Fruit fly (Drosophila melanogaster) whole organism, embryonic: ENCODE measurements around the gene Tsc1.

Experiments
- Atf-2 ChIP-seq: fragments of 200-800 bp; sonication (Bioruptor generic); optimal IDR thresholded peaks from 2 replicates; lab custom pipeline; 2016; ENCODE audit warnings: missing biosample characterization, missing genetic modification characterization
- Bteb2 ChIP-seq: fragments of 200-800 bp; sonication (Bioruptor generic); optimal IDR thresholded peaks from 2 replicates; lab custom pipeline; 2016; ENCODE audit warnings: missing biosample characterization, missing genetic modification characterization
- CG10543 ChIP-seq: fragments of 200-800 bp; sonication (Bioruptor generic); optimal IDR thresholded peaks from 3 replicates; lab custom pipeline; 2017; ENCODE audit warnings: missing biosample characterization, mild to moderate bottlenecking, missing genetic modification characterization, moderate library complexity
- CG11085 ChIP-seq: fragments of 200-800 bp; sonication (Bioruptor generic); IDR thresholded peaks from 2 replicates; pipeline ENCODE4 v1.3.6; 2022; ENCODE audit warnings: missing biosample characterization, missing genetic modification characterization
- CG11247 ChIP-seq: fragments of 200-800 bp; sonication (Bioruptor generic); IDR thresholded peaks from 2 replicates; pipeline ENCODE4 v1.3.6; 2022; ENCODE audit warnings: missing biosample characterization, missing genetic modification characterization
- CG11398 ChIP-seq: fragments of 200-800 bp; sonication (Bioruptor generic); optimal IDR thresholded peaks from 2 replicates; lab custom pipeline; 2016; ENCODE audit warnings: missing biosample characterization, missing genetic modification characterization
- CG11456 ChIP-seq: fragments of 200-800 bp; sonication (Bioruptor generic); IDR thresholded peaks from 3 replicates; pipeline ENCODE4 v1.3.6; 2022; ENCODE audit warnings: missing biosample characterization, missing genetic modification characterization
- CG12236 ChIP-seq: fragments of 200-800 bp; sonication (Bioruptor generic); optimal IDR thresholded peaks from 2 replicates; lab custom pipeline; 2016; ENCODE audit warnings: missing biosample characterization, missing genetic modification characterization
- CG13296 ChIP-seq: fragments of 200-800 bp; sonication (Bioruptor generic); optimal IDR thresholded peaks from 3 replicates; lab custom pipeline; 2018; ENCODE audit warnings: missing biosample characterization, mild to moderate bottlenecking, missing genetic modification characterization
- CG15479 ChIP-seq: fragments of 200-800 bp; sonication (Bioruptor generic); optimal IDR thresholded peaks from 3 replicates; lab custom pipeline; 2019; ENCODE audit warnings: missing biosample characterization, mild to moderate bottlenecking, missing genetic modification characterization, moderate library complexity
- CG17385 ChIP-seq: fragments of 200-800 bp; sonication (Bioruptor generic); optimal IDR thresholded peaks from 3 replicates; lab custom pipeline; 2018; ENCODE audit warnings: missing biosample characterization, mild to moderate bottlenecking, missing genetic modification characterization
- CG17912 ChIP-seq: fragments of 200-800 bp; sonication (Bioruptor generic); optimal IDR thresholded peaks from 2 replicates; lab custom pipeline; 2018; ENCODE audit warnings: missing biosample characterization, mild to moderate bottlenecking, missing genetic modification characterization
- CG2120 ChIP-seq: fragments of 200-800 bp; sonication (Bioruptor generic); optimal IDR thresholded peaks from 3 replicates; lab custom pipeline; 2016; ENCODE audit warnings: missing biosample characterization, missing genetic modification characterization
- CG2199 ChIP-seq: fragments of 200-800 bp; sonication (Bioruptor generic); IDR thresholded peaks from 3 replicates; pipeline ENCODE4 v1.3.6; 2022; ENCODE audit warnings: missing biosample characterization, missing genetic modification characterization
- CG2889 ChIP-seq: fragments of 200-800 bp; sonication (Bioruptor generic); IDR thresholded peaks from 3 replicates; pipeline ENCODE4 v1.3.6; 2022; ENCODE audit warnings: missing biosample characterization, missing genetic modification characterization
- CG30020 ChIP-seq: fragments of 200-800 bp; optimal IDR thresholded peaks from 2 replicates; lab custom pipeline; 2019; ENCODE audit warnings: missing biosample characterization, mild to moderate bottlenecking, missing genetic modification characterization, moderate library complexity
- CG9932 ChIP-seq: fragments of 200-800 bp; sonication (Bioruptor generic); IDR thresholded peaks from 2 replicates; pipeline ENCODE4 v1.3.6; 2022; ENCODE audit warnings: missing biosample characterization, missing genetic modification characterization
- Doc3 ChIP-seq: fragments of 200-800 bp; sonication (Bioruptor generic); IDR thresholded peaks from 3 replicates; pipeline ENCODE4 v1.3.6; 2022; ENCODE audit warnings: missing biosample characterization, missing genetic modification characterization; ENCODE audit not compliant: partially characterized antibody
- E2f1 ChIP-seq: fragments of 200-800 bp; sonication (Bioruptor generic); IDR thresholded peaks from 2 replicates; pipeline ENCODE4 v1.3.6; 2022; ENCODE audit warnings: missing biosample characterization, missing genetic modification characterization
- Eip74EF ChIP-seq, 2 experiments: fragments of 200-800 bp in 1 of 2; fragments of >200 bp in 1 of 2; sonication (Bioruptor generic) in 1 of 2; optimal IDR thresholded peaks; 2 replicates each; lab custom pipeline; 2017 to 2019; ENCODE audit warnings: missing biosample characterization in 2 of 2, missing genetic modification characterization in 2 of 2, mild to moderate bottlenecking in 1 of 2, moderate library complexity in 1 of 2
- Ets97D ChIP-seq: fragments of 200-800 bp; sonication (Bioruptor generic); optimal IDR thresholded peaks from 3 replicates; lab custom pipeline; 2016; ENCODE audit warnings: missing biosample characterization, missing genetic modification characterization
- Gug ChIP-seq: fragments of 200-800 bp; sonication (Bioruptor generic); IDR thresholded peaks from 4 replicates; pipeline ENCODE4 v1.3.6; 2022; ENCODE audit warnings: missing biosample characterization, missing genetic modification characterization
- Hr78 ChIP-seq, 2 experiments: fragments of 200-800 bp in 1 of 2; fragments of >200 bp in 1 of 2; sonication (Bioruptor generic) in 1 of 2; optimal IDR thresholded peaks; 2 replicates each; lab custom pipeline; 2017 to 2019; ENCODE audit warnings: missing biosample characterization in 2 of 2, missing genetic modification characterization in 2 of 2, mild to moderate bottlenecking in 1 of 2, moderate library complexity in 1 of 2
- Jarid2 ChIP-seq: fragments of 200-800 bp; sonication (Bioruptor generic); optimal IDR thresholded peaks from 3 replicates; lab custom pipeline; 2017; ENCODE audit warnings: mild to moderate bottlenecking, missing biosample characterization, missing genetic modification reagents, missing genetic modification characterization
- MBD-R2 ChIP-seq: fragments of 200-800 bp; sonication (Bioruptor generic); IDR thresholded peaks from 2 replicates; pipeline ENCODE4 v1.3.6; 2022; ENCODE audit warnings: missing biosample characterization, missing genetic modification characterization
- Ptx1 ChIP-seq: fragments of 200-800 bp; sonication (Bioruptor generic); IDR thresholded peaks from 2 replicates; pipeline ENCODE4 v1.3.6; 2022; ENCODE audit warnings: missing biosample characterization, missing genetic modification characterization
- Sox102F ChIP-seq: fragments of 200-800 bp; sonication (Bioruptor generic); optimal IDR thresholded peaks from 2 replicates; lab custom pipeline; 2018; ENCODE audit warnings: missing biosample characterization, mild to moderate bottlenecking, missing genetic modification characterization, moderate library complexity
- Xbp1 ChIP-seq: fragments of 200-800 bp; sonication (Bioruptor generic); optimal IDR thresholded peaks from 3 replicates; lab custom pipeline; 2016; ENCODE audit warnings: missing biosample characterization, mild to moderate bottlenecking, missing genetic modification characterization
- YL-1 ChIP-seq: fragments of 200-800 bp; sonication (Bioruptor generic); optimal IDR thresholded peaks from 3 replicates; lab custom pipeline; 2017; ENCODE audit warnings: missing biosample characterization, mild to moderate bottlenecking, missing genetic modification characterization
- cato ChIP-seq: fragments of 200-800 bp; sonication (Bioruptor generic); optimal IDR thresholded peaks from 2 replicates; lab custom pipeline; 2016; ENCODE audit warnings: missing biosample characterization, missing genetic modification characterization, borderline replicate concordance
- dan ChIP-seq: fragments of 200-800 bp; sonication (Bioruptor generic); IDR thresholded peaks from 2 replicates; pipeline ENCODE4 v1.3.6; 2022; ENCODE audit warnings: missing biosample characterization, missing genetic modification characterization
- en ChIP-seq: fragments of 200-800 bp; sonication (Bioruptor generic); optimal IDR thresholded peaks from 2 replicates; lab custom pipeline; 2016; ENCODE audit warnings: missing biosample characterization, missing genetic modification characterization
- esg ChIP-seq: fragments of 200-800 bp; sonication (Bioruptor generic); conservative IDR thresholded peaks from 2 replicates; pipeline ENCODE4 v1.3.6; 2022; ENCODE audit warnings: missing biosample characterization, missing genetic modification characterization
- exex ChIP-seq: fragments of 200-800 bp; sonication (Bioruptor generic); optimal IDR thresholded peaks from 4 replicates; lab custom pipeline; 2018; ENCODE audit warnings: missing biosample characterization, mild to moderate bottlenecking, missing genetic modification characterization, moderate library complexity
- fd3F ChIP-seq: fragments of 200-800 bp; sonication (Bioruptor generic); optimal IDR thresholded peaks from 2 replicates; lab custom pipeline; 2018; ENCODE audit warnings: missing biosample characterization, mild to moderate bottlenecking, missing genetic modification characterization, moderate library complexity
- fru ChIP-seq: fragments of >200 bp; optimal IDR thresholded peaks from 2 replicates; lab custom pipeline; 2017
- gce ChIP-seq: fragments of 200-800 bp; sonication (Bioruptor generic); IDR thresholded peaks from 3 replicates; pipeline ENCODE4 v1.3.6; 2022; ENCODE audit warnings: missing biosample characterization, missing genetic modification characterization
- insv ChIP-seq, 2 experiments: fragments of 200-800 bp; sonication (Bioruptor generic); optimal IDR thresholded peaks; 3 replicates each; lab custom pipeline; 2016 to 2018; ENCODE audit warnings: missing biosample characterization in 2 of 2, missing genetic modification characterization in 2 of 2
- kay ChIP-seq: fragments of 200-800 bp; sonication (Bioruptor generic); optimal IDR thresholded peaks from 2 replicates; lab custom pipeline; 2016; ENCODE audit warnings: missing biosample characterization, missing genetic modification characterization
- ken ChIP-seq: fragments of 200-800 bp; sonication (Bioruptor generic); IDR thresholded peaks from 3 replicates; pipeline ENCODE4 v1.3.6; 2022; ENCODE audit warnings: missing biosample characterization, missing genetic modification characterization
- lbe ChIP-seq: fragments of 200-800 bp; sonication (Bioruptor generic); optimal IDR thresholded peaks from 2 replicates; lab custom pipeline; 2016; ENCODE audit warnings: missing biosample characterization, mild to moderate bottlenecking, missing genetic modification characterization
- lmd ChIP-seq: fragments of 200-800 bp; sonication (Bioruptor generic); IDR thresholded peaks from 2 replicates; pipeline ENCODE4 v1.3.6; 2022; ENCODE audit warnings: missing biosample characterization, missing genetic modification characterization
- p53 ChIP-seq: fragments of 200-800 bp; sonication (Bioruptor generic); optimal IDR thresholded peaks from 2 replicates; lab custom pipeline; 2016; ENCODE audit warnings: missing biosample characterization, missing genetic modification characterization
- pfk ChIP-seq: fragments of 200-800 bp; sonication (Bioruptor generic); optimal IDR thresholded peaks from 2 replicates; lab custom pipeline; 2018; ENCODE audit warnings: missing biosample characterization, mild to moderate bottlenecking, missing genetic modification characterization, moderate library complexity
- sim ChIP-seq: fragments of 200-800 bp; sonication (Bioruptor generic); IDR thresholded peaks from 2 replicates; pipeline ENCODE4 v1.3.6; 2022; ENCODE audit warnings: missing biosample characterization, missing genetic modification characterization
- sr ChIP-seq: fragments of 200-800 bp; sonication (Bioruptor generic); IDR thresholded peaks from 3 replicates; pipeline ENCODE4 v1.3.6; 2022; ENCODE audit warnings: missing biosample characterization, missing genetic modification characterization
- tna ChIP-seq: fragments of 200-800 bp; sonication (Bioruptor generic); IDR thresholded peaks from 2 replicates; pipeline ENCODE4 v1.3.6; 2022; ENCODE audit warnings: missing biosample characterization, missing genetic modification characterization; ENCODE audit not compliant: partially characterized antibody
- trem ChIP-seq: fragments of 200-800 bp; optimal IDR thresholded peaks from 3 replicates; lab custom pipeline; 2019; ENCODE audit warnings: missing biosample characterization, mild to moderate bottlenecking, missing genetic modification characterization, moderate library complexity
- usp ChIP-seq: fragments of >200 bp; optimal IDR thresholded peaks from 2 replicates; lab custom pipeline; 2017; ENCODE audit warnings: missing biosample characterization, missing genetic modification characterization

Tsc1 gene

DNA sequence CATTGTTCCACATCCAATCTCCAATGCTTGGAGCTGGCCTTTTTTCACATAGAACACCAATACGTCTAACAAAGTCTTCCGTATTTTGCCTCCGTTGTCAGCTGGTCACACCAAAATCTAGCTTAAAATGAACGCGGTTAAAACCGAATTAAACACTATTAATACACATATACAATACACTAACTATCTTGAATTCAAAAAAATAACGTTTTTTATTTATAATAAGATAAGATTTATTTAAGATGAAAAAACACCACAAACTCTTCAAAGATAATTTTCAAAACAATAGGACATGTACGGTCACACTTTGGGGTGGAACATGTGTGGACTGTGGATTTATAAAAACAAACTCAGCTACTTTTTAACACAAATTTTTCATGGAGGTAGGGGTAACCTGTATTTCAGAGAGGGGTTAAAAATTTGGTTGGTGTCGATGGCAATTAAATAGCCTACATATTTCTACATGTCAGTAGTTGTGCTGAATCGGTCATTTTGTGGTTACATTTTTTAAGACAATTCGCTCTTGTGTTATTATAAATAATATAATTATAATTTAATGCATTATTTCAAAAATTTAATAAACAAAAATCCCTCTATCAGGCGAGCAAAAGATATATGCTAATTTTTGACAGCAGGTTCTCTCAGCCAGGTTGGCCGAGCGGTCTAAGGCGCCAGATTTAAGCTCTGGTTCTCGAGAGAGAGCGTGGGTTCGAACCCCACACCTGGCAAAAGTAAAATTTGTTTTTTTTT lies 17.6 kb upstream of the Tsc1 start, which contains the start of gene CG13605 (continued):
- TF ChIP-seq CG9932 (GFP tag; lab: Robert Waterston, UW) (peak; percentile 81), Bteb2 (peak; percentile 39), Gug (GFP tag; lab: Robert Waterston, UW) (peak; percentile 61; the same call in 2 of the 4 replicates), pfk (no peak), Atf-2 (GFP tag; lab: Kevin White, UChicago) (no peak), Sox102F (GFP tag; lab: Kevin White, UChicago) (peak; percentile 82), CG11085 (GFP tag; lab: Robert Waterston, UW) (0 out of 2 replicates have a peak, but pooled peaks have one; percentile 29), sr (GFP tag; lab: Robert Waterston, UW) (no peak), CG11247 (peak; percentile 62), CG11398 (no peak), ken (GFP tag; lab: Robert Waterston, UW) (peak; percentile 41; the same call in 1 of the 3 replicates), cato (peak; percentile 4), Eip74EF (GFP tag; optimal IDR thresholded peaks at IDR 0.05; lab: Kevin White, UChicago) (peak in 1 of 2 experiments; percentile 69), CG2199 (GFP tag; lab: Robert Waterston, UW) (0 out of 3 replicates have a peak, but pooled peaks have one; percentile 17), Hr78 (GFP tag; optimal IDR thresholded peaks at IDR 0.05; lab: Kevin White, UChicago) (no peak), Doc3 (GFP tag; lab: Robert Waterston, UW) (no peak), E2f1 (GFP tag; lab: Robert Waterston, UW) (peak; percentile 37; the same call in 1 of the 2 replicates), MBD-R2 (GFP tag; lab: Robert Waterston, UW) (peak; percentile 48; the same call in 1 of the 2 replicates), CG2120 (peak; percentile 84), dan (GFP tag; lab: Robert Waterston, UW) (no peak), exex (tag; lab: Kevin White, UChicago) (peak; percentile 55), sim (GFP tag; lab: Robert Waterston, UW) (no peak), Ptx1 (GFP tag; lab: Robert Waterston, UW) (peak; percentile 74), CG11456 (peak; percentile 85), esg (no peak), fru (lab: Kevin White, UChicago) (no peak), Xbp1 (GFP tag; lab: Kevin White, UChicago) (peak; percentile 79), CG17385 (GFP tag; lab: Kevin White, UChicago) (peak; percentile 70), CG13296 (GFP tag; lab: Kevin White, UChicago) (peak; percentile 82), CG10543 (GFP tag; lab: Kevin White, UChicago) (peak; percentile 42), trem (tag; lab: Kevin White, UChicago) (peak; percentile 67), lbe (peak; percentile 64), tna (GFP tag; lab: Robert Waterston, UW) (peak; percentile 28; the same call in 1 of the 2 replicates), lmd (GFP tag; lab: Robert Waterston, UW) (peak; percentile 76), YL-1 (peak; percentile 76), CG15479 (GFP tag; lab: Kevin White, UChicago) (no peak), CG30020 (tag; lab: Kevin White, UChicago) (peak; percentile 48), insv (GFP tag; optimal IDR thresholded peaks at IDR 0.05; lab: Kevin White, UChicago) (peak in 1 of 2 experiments; percentile 4), Ets97D (GFP tag; lab: Kevin White, UChicago) (peak; percentile 49), en (GFP tag; lab: Kevin White, UChicago) (no peak), fd3F (GFP tag; lab: Kevin White, UChicago) (peak; percentile 71), CG12236 (no peak), Jarid2 (GFP tag; lab: Kevin White, UChicago) (peak; percentile 53), usp (GFP tag; lab: Kevin White, UChicago) (no peak), CG2889 (GFP tag; lab: Robert Waterston, UW) (0 out of 3 replicates have a peak, but pooled peaks have one; percentile 35), p53 (GFP tag; lab: Kevin White, UChicago) (no peak), gce (peak; percentile 54; the same call in 1 of the 3 replicates), CG17912 (GFP tag; lab: Kevin White, UChicago) (no peak), kay (GFP tag; lab: Kevin White, UChicago) (peak; percentile 48)
